Fruit fly (Drosophila melanogaster): ENCODE results near the gene Ugt35E1.

- no peak for TF ChIP-seq Crg-1 (GFP tag; optimal IDR thresholded peaks at IDR 0.05)
- TF ChIP-seq CG11617 (GFP tag; optimal IDR thresholded peaks at IDR 0.05), result no peak
- TF ChIP-seq tj (GFP tag; optimal IDR thresholded peaks at IDR 0.05), result no peak
- TF ChIP-seq kay (GFP tag; ENCODE audit: borderline replicate concordance), result no peak
- peak; percentile 80 for TF ChIP-seq cic (GFP tag; optimal IDR thresholded peaks at IDR 0.05)
- TF ChIP-seq CG5204 (GFP tag; optimal IDR thresholded peaks at IDR 0.05), result no peak
- TF ChIP-seq toe (GFP tag; optimal IDR thresholded peaks at IDR 0.05), result no peak
- no peak for TF ChIP-seq Clk (GFP tag; optimal IDR thresholded peaks at IDR 0.05)
- no peak for TF ChIP-seq pad (GFP tag; optimal IDR thresholded peaks at IDR 0.05)
- TF ChIP-seq Hr96 (GFP tag; optimal IDR thresholded peaks at IDR 0.05), result no peak
- TF ChIP-seq ovo (GFP tag; optimal IDR thresholded peaks at IDR 0.05), result no peak
- no peak for TF ChIP-seq cnc (optimal IDR thresholded peaks at IDR 0.05)
- no peak for TF ChIP-seq CG14711 (tag; optimal IDR thresholded peaks at IDR 0.05)
Observed at dm6 chr3R:11195792-11196191, 29.9 kb upstream of the Ugt35E1 start, which contains the start of gene CG18577.
